Fruit fly (Drosophila melanogaster) whole organism, embryonic: ENCODE measurements around the gene Eip75B.

ENCODE experiments used
- Adf1 ChIP-seq: fragments of 200-800 bp; sonication (Bioruptor generic); IDR thresholded peaks from 2 replicates; pipeline ENCODE4 v1.3.6; 2022; ENCODE audit warnings: missing biosample characterization, missing genetic modification characterization
- CG11696 ChIP-seq: fragments of 200-800 bp; sonication (Bioruptor generic); IDR thresholded peaks from 2 replicates; pipeline ENCODE4 v1.3.6; 2022; ENCODE audit warnings: missing biosample characterization, missing genetic modification characterization
- CG12391 ChIP-seq: fragments of 200-800 bp; sonication (Bioruptor generic); optimal IDR thresholded peaks from 3 replicates; lab custom pipeline; 2018; ENCODE audit warnings: missing biosample characterization, mild to moderate bottlenecking, missing genetic modification characterization, moderate library complexity
- CG12659 ChIP-seq: fragments of 200-800 bp; sonication (Bioruptor generic); optimal IDR thresholded peaks from 3 replicates; lab custom pipeline; 2017; ENCODE audit warnings: mild to moderate bottlenecking, missing biosample characterization, missing genetic modification reagents, missing genetic modification characterization
- CG14710 ChIP-seq: fragments of 200-800 bp; sonication (Bioruptor generic); optimal IDR thresholded peaks from 3 replicates; lab custom pipeline; 2019; ENCODE audit warnings: missing biosample characterization, mild to moderate bottlenecking, missing genetic modification characterization, moderate library complexity
- CG1647 ChIP-seq: fragments of 200-800 bp; sonication (Bioruptor generic); optimal IDR thresholded peaks from 3 replicates; lab custom pipeline; 2016; ENCODE audit warnings: missing biosample characterization, missing genetic modification characterization
- CG18599 ChIP-seq: fragments of 200-800 bp; sonication (Bioruptor generic); optimal IDR thresholded peaks from 3 replicates; lab custom pipeline; 2017; ENCODE audit warnings: missing biosample characterization, missing genetic modification characterization, mild to moderate bottlenecking, moderate library complexity, missing genetic modification reagents
- CG2199 ChIP-seq: fragments of 200-800 bp; sonication (Bioruptor generic); IDR thresholded peaks from 3 replicates; pipeline ENCODE4 v1.3.6; 2022; ENCODE audit warnings: missing biosample characterization, missing genetic modification characterization
- CG31365 ChIP-seq: fragments of 200-800 bp; sonication (Bioruptor generic); optimal IDR thresholded peaks from 2 replicates; lab custom pipeline; 2018; ENCODE audit warnings: missing biosample characterization, mild to moderate bottlenecking, missing genetic modification characterization
- CG33557 ChIP-seq: fragments of 200-800 bp; sonication (Bioruptor generic); optimal IDR thresholded peaks from 2 replicates; lab custom pipeline; 2019; ENCODE audit warnings: missing biosample characterization, mild to moderate bottlenecking, missing genetic modification characterization, moderate library complexity
- CG34422 ChIP-seq: fragments of 200-800 bp; sonication (Bioruptor generic); IDR thresholded peaks from 3 replicates; pipeline ENCODE4 v1.3.6; 2022; ENCODE audit warnings: missing biosample characterization, missing genetic modification characterization
- CG4328 ChIP-seq: fragments of 200-800 bp; sonication (Bioruptor generic); optimal IDR thresholded peaks from 3 replicates; lab custom pipeline; 2017; ENCODE audit warnings: missing biosample characterization, missing genetic modification reagents, missing genetic modification characterization
- CG6791 ChIP-seq: fragments of 200-800 bp; sonication (Bioruptor generic); IDR thresholded peaks from 3 replicates; pipeline ENCODE4 v1.3.6; 2022; ENCODE audit warnings: missing biosample characterization, missing genetic modification characterization; ENCODE audit not compliant: partially characterized antibody
- CG8281 ChIP-seq: fragments of 200-800 bp; sonication (Bioruptor generic); optimal IDR thresholded peaks from 2 replicates; lab custom pipeline; 2018; ENCODE audit warnings: missing biosample characterization, mild to moderate bottlenecking, missing genetic modification characterization, moderate library complexity
- D19B ChIP-seq: fragments of 200-800 bp; sonication (Bioruptor generic); optimal IDR thresholded peaks from 2 replicates; lab custom pipeline; 2017; ENCODE audit warnings: missing biosample characterization, mild to moderate bottlenecking, missing genetic modification characterization
- Dek ChIP-seq: fragments of 200-800 bp; sonication (Bioruptor generic); optimal IDR thresholded peaks from 3 replicates; lab custom pipeline; 2019; ENCODE audit warnings: missing biosample characterization, mild to moderate bottlenecking, missing genetic modification characterization, moderate library complexity
- Dref ChIP-seq: fragments of 200-800 bp; sonication (Bioruptor generic); IDR thresholded peaks from 2 replicates; pipeline ENCODE4 v1.3.6; 2022; ENCODE audit warnings: missing biosample characterization, missing genetic modification characterization
- Eip74EF ChIP-seq, 2 experiments: fragments of 200-800 bp in 1 of 2; fragments of >200 bp in 1 of 2; sonication (Bioruptor generic) in 1 of 2; optimal IDR thresholded peaks; 2 replicates each; lab custom pipeline; 2017 to 2019; ENCODE audit warnings: missing biosample characterization in 2 of 2, missing genetic modification characterization in 2 of 2, mild to moderate bottlenecking in 1 of 2, moderate library complexity in 1 of 2
- Ets97D ChIP-seq: fragments of 200-800 bp; sonication (Bioruptor generic); optimal IDR thresholded peaks from 3 replicates; lab custom pipeline; 2016; ENCODE audit warnings: missing biosample characterization, missing genetic modification characterization
- Fer3 ChIP-seq: fragments of 200-800 bp; sonication (Bioruptor generic); optimal IDR thresholded peaks from 2 replicates; lab custom pipeline; 2018; ENCODE audit warnings: missing biosample characterization, mild to moderate bottlenecking, missing genetic modification characterization, moderate library complexity
- Gsc ChIP-seq: fragments of 200-800 bp; sonication (Bioruptor generic); IDR thresholded peaks from 2 replicates; pipeline ENCODE4 v1.3.6; 2022; ENCODE audit warnings: missing biosample characterization, missing genetic modification characterization
- Gug ChIP-seq: fragments of 200-800 bp; sonication (Bioruptor generic); IDR thresholded peaks from 4 replicates; pipeline ENCODE4 v1.3.6; 2022; ENCODE audit warnings: missing biosample characterization, missing genetic modification characterization
- Hmx ChIP-seq: fragments of 200-800 bp; sonication (Bioruptor generic); optimal IDR thresholded peaks from 2 replicates; lab custom pipeline; 2016; ENCODE audit warnings: missing biosample characterization, missing genetic modification characterization
- Hr39 ChIP-seq: fragments of >200 bp; optimal IDR thresholded peaks from 2 replicates; lab custom pipeline; 2017
- Lpt ChIP-seq: fragments of >200 bp; optimal IDR thresholded peaks from 2 replicates; lab custom pipeline; 2018; ENCODE audit warnings: missing biosample characterization, missing genetic modification characterization
- MBD-R2 ChIP-seq: fragments of 200-800 bp; sonication (Bioruptor generic); IDR thresholded peaks from 2 replicates; pipeline ENCODE4 v1.3.6; 2022; ENCODE audit warnings: missing biosample characterization, missing genetic modification characterization
- MESR4 ChIP-seq: fragments of 200-800 bp; sonication (Bioruptor generic); optimal IDR thresholded peaks from 2 replicates; lab custom pipeline; 2018; ENCODE audit warnings: missing biosample characterization, mild to moderate bottlenecking, missing genetic modification characterization, moderate library complexity
- NK7.1 ChIP-seq: fragments of 200-800 bp; sonication (Bioruptor generic); optimal IDR thresholded peaks from 3 replicates; lab custom pipeline; 2016; ENCODE audit warnings: missing biosample characterization, missing genetic modification characterization
- Optix ChIP-seq: fragments of 200-800 bp; sonication (Bioruptor generic); IDR thresholded peaks from 3 replicates; pipeline ENCODE4 v1.3.6; 2022; ENCODE audit warnings: missing biosample characterization, missing genetic modification characterization
- PHDP ChIP-seq: fragments of 200-800 bp; sonication (Bioruptor generic); optimal IDR thresholded peaks from 3 replicates; lab custom pipeline; 2018; ENCODE audit warnings: missing biosample characterization, mild to moderate bottlenecking, missing genetic modification characterization, moderate library complexity
- Ravus ChIP-seq: fragments of 200-800 bp; sonication (Bioruptor generic); IDR thresholded peaks from 2 replicates; pipeline ENCODE4 v1.3.6; 2022; ENCODE audit warnings: missing biosample characterization, missing genetic modification characterization
- al ChIP-seq: fragments of 200-800 bp; sonication (Bioruptor generic); IDR thresholded peaks from 2 replicates; pipeline ENCODE4 v1.3.6; 2022; ENCODE audit warnings: missing biosample characterization, missing genetic modification characterization
- ato ChIP-seq: fragments of 200-800 bp; sonication (Bioruptor generic); IDR thresholded peaks from 2 replicates; pipeline ENCODE4 v1.3.6; 2022; ENCODE audit warnings: missing biosample characterization, missing genetic modification characterization; ENCODE audit not compliant: partially characterized antibody
- br ChIP-seq: fragments of >200 bp; optimal IDR thresholded peaks from 2 replicates; lab custom pipeline; 2017
- cato ChIP-seq: fragments of 200-800 bp; sonication (Bioruptor generic); optimal IDR thresholded peaks from 2 replicates; lab custom pipeline; 2016; ENCODE audit warnings: missing biosample characterization, missing genetic modification characterization, borderline replicate concordance
- crc ChIP-seq: fragments of 200-800 bp; sonication (Bioruptor generic); optimal IDR thresholded peaks from 2 replicates; lab custom pipeline; 2016; ENCODE audit warnings: missing biosample characterization, missing genetic modification characterization
- dpn ChIP-seq, 2 experiments: fragments of 200-800 bp; sonication (Bioruptor generic); optimal IDR thresholded peaks; 3 replicates each; lab custom pipeline; 2016; ENCODE audit warnings: missing biosample characterization in 2 of 2, missing genetic modification characterization in 2 of 2
- fd96Cb ChIP-seq: fragments of 200-800 bp; sonication (Bioruptor generic); optimal IDR thresholded peaks from 2 replicates; lab custom pipeline; 2018; ENCODE audit warnings: missing biosample characterization, mild to moderate bottlenecking, missing genetic modification characterization, moderate library complexity
- gem ChIP-seq: fragments of 200-800 bp; sonication (Bioruptor generic); optimal IDR thresholded peaks from 2 replicates; lab custom pipeline; 2019; ENCODE audit warnings: missing biosample characterization, mild to moderate bottlenecking, missing genetic modification characterization, moderate library complexity
- ham ChIP-seq: fragments of 200-800 bp; sonication (Bioruptor generic); IDR thresholded peaks from 2 replicates; pipeline ENCODE4 v1.3.6; 2022; ENCODE audit warnings: missing biosample characterization, missing genetic modification characterization
- kni ChIP-seq: fragments of 200-800 bp; sonication (Bioruptor generic); optimal IDR thresholded peaks from 3 replicates; lab custom pipeline; 2017; ENCODE audit warnings: mild to moderate bottlenecking, missing biosample characterization, missing genetic modification reagents, missing genetic modification characterization
- lilli ChIP-seq: fragments of 200-800 bp; sonication (Bioruptor generic); optimal IDR thresholded peaks from 3 replicates; lab custom pipeline; 2016; ENCODE audit warnings: missing biosample characterization, missing genetic modification characterization
- luna ChIP-seq: fragments of 200-800 bp; sonication (Bioruptor generic); optimal IDR thresholded peaks from 2 replicates; lab custom pipeline; 2016; ENCODE audit warnings: missing biosample characterization, missing genetic modification characterization
- maf-S ChIP-seq: fragments of 200-800 bp; sonication (Bioruptor generic); optimal IDR thresholded peaks from 2 replicates; lab custom pipeline; 2016; ENCODE audit warnings: missing biosample characterization, missing genetic modification characterization
- pfk ChIP-seq: fragments of 200-800 bp; sonication (Bioruptor generic); optimal IDR thresholded peaks from 2 replicates; lab custom pipeline; 2018; ENCODE audit warnings: missing biosample characterization, mild to moderate bottlenecking, missing genetic modification characterization, moderate library complexity
- ranshi ChIP-seq: fragments of 200-800 bp; sonication (Bioruptor generic); IDR thresholded peaks from 2 replicates; pipeline ENCODE4 v1.3.6; 2022; ENCODE audit warnings: missing biosample characterization, missing genetic modification characterization
- schlank ChIP-seq: fragments of 200-800 bp; sonication (Bioruptor generic); optimal IDR thresholded peaks from 2 replicates; lab custom pipeline; 2018; ENCODE audit warnings: missing biosample characterization, mild to moderate bottlenecking, missing genetic modification characterization
- seq ChIP-seq: fragments of 200-800 bp; sonication (Bioruptor generic); IDR thresholded peaks from 2 replicates; pipeline ENCODE4 v1.3.6; 2022; ENCODE audit warnings: missing biosample characterization, missing genetic modification characterization
- sisA ChIP-seq: fragments of 200-800 bp; sonication (Bioruptor generic); IDR thresholded peaks from 2 replicates; pipeline ENCODE4 v1.3.6; 2022; ENCODE audit warnings: missing biosample characterization, missing genetic modification characterization
- stc ChIP-seq: fragments of 200-800 bp; sonication (Bioruptor generic); IDR thresholded peaks from 2 replicates; pipeline ENCODE4 v1.3.6; 2022; ENCODE audit warnings: missing biosample characterization, missing genetic modification characterization
- tll ChIP-seq, 2 experiments: fragments of 200-800 bp in 1 of 2; fragments of >200 bp in 1 of 2; sonication (Bioruptor generic) in 1 of 2; optimal IDR thresholded peaks; 2 replicates each; lab custom pipeline; 2017 to 2019; ENCODE audit warnings: missing biosample characterization in 2 of 2, missing genetic modification characterization in 2 of 2, mild to moderate bottlenecking in 1 of 2, moderate library complexity in 1 of 2
- trem ChIP-seq: fragments of 200-800 bp; optimal IDR thresholded peaks from 3 replicates; lab custom pipeline; 2019; ENCODE audit warnings: missing biosample characterization, mild to moderate bottlenecking, missing genetic modification characterization, moderate library complexity

The Eip75B gene

DNA sequence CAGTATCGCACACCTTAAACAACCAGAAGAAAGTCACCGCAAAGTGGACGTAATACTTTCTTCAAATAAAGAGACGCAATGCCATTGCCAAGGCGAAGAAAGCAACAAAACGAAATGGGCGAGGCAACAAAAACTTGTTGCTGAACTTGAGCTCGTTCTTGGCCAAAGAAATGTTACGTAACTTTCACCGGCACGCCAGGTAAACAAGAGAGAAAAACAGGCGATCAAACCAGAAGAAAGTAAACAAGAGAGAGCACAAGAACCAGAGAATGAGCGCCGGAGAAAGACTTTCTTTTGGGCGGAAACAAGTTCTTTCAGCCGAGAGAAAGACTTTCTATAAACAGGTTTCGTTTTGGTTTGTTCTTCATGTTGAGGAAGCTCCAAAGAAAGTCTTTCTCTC lies 71.2 kb downstream of the Eip75B start (continued):
- TF ChIP-seq CG8281 (tag; lab: Kevin White, UChicago) (no peak), CG12659 (no peak), al (GFP tag; lab: Robert Waterston, UW) (no peak), Fer3 (no peak), CG6791 (GFP tag; lab: Robert Waterston, UW) (no peak), MBD-R2 (no peak), CG11696 (no peak), Gsc (no peak), luna (GFP tag; lab: Kevin White, UChicago) (no peak), Dref (no peak), D19B (no peak), CG12391 (tag; lab: Kevin White, UChicago) (no peak), ranshi (GFP tag; lab: Robert Waterston, UW) (no peak), Ets97D (no peak), crc (GFP tag; lab: Kevin White, UChicago) (no peak), Lpt (no peak), Hmx (no peak), seq (no peak), CG31365 (tag; lab: Kevin White, UChicago) (no peak), ato (GFP tag; lab: Robert Waterston, UW) (no peak), br (lab: Kevin White, UChicago) (no peak), NK7.1 (GFP tag; lab: Kevin White, UChicago) (no peak), CG18599 (GFP tag; lab: Kevin White, UChicago) (no peak), Hr39 (no peak), tll (GFP tag; optimal IDR thresholded peaks at IDR 0.05; lab: Kevin White, UChicago) (no peak), cato (no peak), Eip74EF (GFP tag; optimal IDR thresholded peaks at IDR 0.05; lab: Kevin White, UChicago) (no peak), Adf1 (no peak), stc (GFP tag; lab: Robert Waterston, UW) (no peak), CG34422 (no peak), maf-S (GFP tag; lab: Kevin White, UChicago) (no peak), CG14710 (tag; lab: Kevin White, UChicago) (peak; percentile 32), lilli (GFP tag; lab: Kevin White, UChicago) (no peak), ham (no peak), CG4328 (GFP tag; lab: Kevin White, UChicago) (no peak), CG1647 (GFP tag; lab: Kevin White, UChicago) (no peak), dpn (GFP tag; optimal IDR thresholded peaks at IDR 0.05; lab: Kevin White, UChicago) (no peak), Optix (GFP tag; lab: Robert Waterston, UW) (no peak), CG2199 (GFP tag; lab: Robert Waterston, UW) (no peak), schlank (tag; lab: Kevin White, UChicago) (no peak), trem (tag; lab: Kevin White, UChicago) (no peak), Dek (tag; lab: Kevin White, UChicago) (no peak), gem (tag; lab: Kevin White, UChicago) (peak; percentile 6), pfk (GFP tag; lab: Kevin White, UChicago) (no peak), PHDP (tag; lab: Kevin White, UChicago) (no peak), Ravus (GFP tag; lab: Robert Waterston, UW) (no peak), Gug (no peak), MESR4 (GFP tag; lab: Kevin White, UChicago) (no peak), sisA (GFP tag; lab: Robert Waterston, UW) (no peak), fd96Cb (no peak), kni (GFP tag; lab: Kevin White, UChicago) (peak; percentile 96), CG33557 (GFP tag; lab: Kevin White, UChicago) (peak; percentile 87)
